Fruit fly (Drosophila melanogaster) whole organism, embryonic: ENCODE data around the gene Abca3.

Source experiments
- CG13287 ChIP-seq: fragments of 200-800 bp; sonication (Bioruptor generic); IDR thresholded peaks from 2 replicates; pipeline ENCODE4 v1.3.6; 2022; ENCODE audit warnings: missing biosample characterization, missing genetic modification characterization; ENCODE audit not compliant: partially characterized antibody
- CG16813 ChIP-seq: fragments of 200-800 bp; sonication (Bioruptor generic); IDR thresholded peaks from 3 replicates; pipeline ENCODE4 v1.3.6; 2022; ENCODE audit warnings: missing biosample characterization, missing genetic modification characterization; ENCODE audit not compliant: partially characterized antibody

dm6 chrX:21306485-21307142, at the start of gene Abca3:
- TF ChIP-seq CG13287 (peak; percentile 34), CG16813 (GFP tag; lab: Robert Waterston, UW) (no peak)
